Fruit fly (Drosophila melanogaster) whole organism, embryonic: ENCODE results near the gene CG31076.

Source experiments
- Awh ChIP-seq: fragments of 200-800 bp; sonication (Bioruptor generic); IDR thresholded peaks from 2 replicates; pipeline ENCODE4, ENCODE4 v1.3.6; 2022; ENCODE audit warnings: missing biosample characterization, missing genetic modification characterization
- BEAF-32 ChIP-seq: fragments of 200-800 bp; sonication (Bioruptor generic); optimal IDR thresholded peaks from 3 replicates; lab custom pipeline; 2017; ENCODE audit warnings: missing biosample characterization, missing genetic modification characterization, mild to moderate bottlenecking, moderate library complexity, missing genetic modification reagents
- CG1024 ChIP-seq: fragments of 200-800 bp; sonication (Bioruptor generic); IDR thresholded peaks from 2 replicates; pipeline ENCODE4 v1.3.6; 2022; ENCODE audit warnings: missing biosample characterization, missing genetic modification characterization
- CG10366 ChIP-seq: fragments of 200-800 bp; sonication (Bioruptor generic); IDR thresholded peaks from 2 replicates; pipeline ENCODE4 v1.3.6; 2022; ENCODE audit warnings: missing biosample characterization, missing genetic modification characterization
- CG11093 ChIP-seq: fragments of 200-800 bp; sonication (Bioruptor generic); IDR thresholded peaks from 3 replicates; pipeline ENCODE4 v1.3.6; 2022; ENCODE audit warnings: missing biosample characterization, missing genetic modification characterization
- CG11398 ChIP-seq: fragments of 200-800 bp; sonication (Bioruptor generic); optimal IDR thresholded peaks from 2 replicates; lab custom pipeline; 2016; ENCODE audit warnings: missing biosample characterization, missing genetic modification characterization
- CG11456 ChIP-seq: fragments of 200-800 bp; sonication (Bioruptor generic); IDR thresholded peaks from 3 replicates; pipeline ENCODE4 v1.3.6; 2022; ENCODE audit warnings: missing biosample characterization, missing genetic modification characterization
- CG12155 ChIP-seq: fragments of 200-800 bp; sonication (Bioruptor generic); optimal IDR thresholded peaks from 3 replicates; lab custom pipeline; 2016; ENCODE audit warnings: missing biosample characterization, missing genetic modification characterization
- CG12219 ChIP-seq: fragments of 200-800 bp; sonication (Bioruptor generic); optimal IDR thresholded peaks from 3 replicates; lab custom pipeline; 2018; ENCODE audit warnings: missing biosample characterization, mild to moderate bottlenecking, missing genetic modification characterization
- CG12236 ChIP-seq: fragments of 200-800 bp; sonication (Bioruptor generic); optimal IDR thresholded peaks from 2 replicates; lab custom pipeline; 2016; ENCODE audit warnings: missing biosample characterization, missing genetic modification characterization
- CG13624 ChIP-seq: fragments of 200-800 bp; sonication (Bioruptor generic); optimal IDR thresholded peaks from 2 replicates; lab custom pipeline; 2016; ENCODE audit warnings: missing biosample characterization, missing genetic modification characterization
- CG14014 ChIP-seq: fragments of 200-800 bp; sonication (Bioruptor generic); IDR thresholded peaks from 2 replicates; pipeline ENCODE4 v1.3.6; 2022; ENCODE audit warnings: missing biosample characterization, missing genetic modification characterization
- CG14965 ChIP-seq: fragments of 200-800 bp; sonication (Bioruptor generic); optimal IDR thresholded peaks from 2 replicates; lab custom pipeline; 2016; ENCODE audit warnings: missing biosample characterization, missing genetic modification characterization, borderline replicate concordance
- CG17361 ChIP-seq: fragments of 200-800 bp; sonication (Bioruptor generic); IDR thresholded peaks from 3 replicates; pipeline ENCODE4 v1.3.6; 2022; ENCODE audit warnings: missing biosample characterization, missing genetic modification characterization
- CG1832 ChIP-seq: fragments of 200-800 bp; sonication (Bioruptor generic); optimal IDR thresholded peaks from 2 replicates; lab custom pipeline; 2017; ENCODE audit warnings: missing biosample characterization, mild to moderate bottlenecking, missing genetic modification characterization, inconsistent platforms
- CG31365 ChIP-seq: fragments of 200-800 bp; sonication (Bioruptor generic); optimal IDR thresholded peaks from 2 replicates; lab custom pipeline; 2018; ENCODE audit warnings: missing biosample characterization, mild to moderate bottlenecking, missing genetic modification characterization
- CG3847 ChIP-seq: fragments of 200-800 bp; sonication (Bioruptor generic); IDR thresholded peaks from 2 replicates; pipeline ENCODE4 v1.3.6; 2022; ENCODE audit warnings: missing biosample characterization, missing genetic modification characterization
- CG4730 ChIP-seq: fragments of 200-800 bp; sonication (Bioruptor generic); IDR thresholded peaks from 2 replicates; pipeline ENCODE4 v1.3.6; 2022; ENCODE audit warnings: missing biosample characterization, missing genetic modification characterization
- CG6654 ChIP-seq: fragments of 200-800 bp; sonication (Bioruptor generic); optimal IDR thresholded peaks from 2 replicates; lab custom pipeline; 2017; ENCODE audit warnings: missing biosample characterization, mild to moderate bottlenecking, missing genetic modification characterization
- CG6813 ChIP-seq: fragments of 200-800 bp; sonication (Bioruptor generic); optimal IDR thresholded peaks from 2 replicates; lab custom pipeline; 2017; ENCODE audit warnings: missing biosample characterization, missing genetic modification characterization, mild to moderate bottlenecking, moderate library complexity, missing genetic modification reagents
- CG7745 ChIP-seq: fragments of 200-800 bp; sonication (Bioruptor generic); optimal IDR thresholded peaks from 2 replicates; lab custom pipeline; 2018; ENCODE audit warnings: missing biosample characterization, mild to moderate bottlenecking, missing genetic modification characterization, moderate library complexity
- CG7928 ChIP-seq: fragments of 200-800 bp; sonication (Bioruptor generic); optimal IDR thresholded peaks from 2 replicates; lab custom pipeline; 2017; ENCODE audit warnings: missing biosample characterization, mild to moderate bottlenecking, missing genetic modification characterization
- CG7963 ChIP-seq: fragments of 200-800 bp; sonication (Bioruptor generic); IDR thresholded peaks from 3 replicates; pipeline ENCODE4 v1.3.6; 2022; ENCODE audit warnings: missing biosample characterization, missing genetic modification characterization; ENCODE audit not compliant: partially characterized antibody
- CG9215 ChIP-seq: fragments of 200-800 bp; sonication (Bioruptor generic); IDR thresholded peaks from 2 replicates; pipeline ENCODE4 v1.3.6; 2022; ENCODE audit warnings: missing biosample characterization, missing genetic modification characterization
- CG9817 ChIP-seq: fragments of 200-800 bp; sonication (Bioruptor generic); optimal IDR thresholded peaks from 2 replicates; lab custom pipeline; 2018; ENCODE audit warnings: missing biosample characterization, mild to moderate bottlenecking, missing genetic modification characterization, moderate library complexity
- D19A ChIP-seq: fragments of 200-800 bp; optimal IDR thresholded peaks from 3 replicates; lab custom pipeline; 2019; ENCODE audit warnings: missing biosample characterization, mild to moderate bottlenecking, missing genetic modification characterization, moderate library complexity
- D19B ChIP-seq: fragments of 200-800 bp; sonication (Bioruptor generic); optimal IDR thresholded peaks from 2 replicates; lab custom pipeline; 2017; ENCODE audit warnings: missing biosample characterization, mild to moderate bottlenecking, missing genetic modification characterization
- Deaf1 ChIP-seq: fragments of 200-800 bp; optimal IDR thresholded peaks from 3 replicates; lab custom pipeline; 2019; ENCODE audit warnings: missing biosample characterization, mild to moderate bottlenecking, missing genetic modification characterization, moderate library complexity
- Ets65A ChIP-seq: fragments of 200-800 bp; sonication (Bioruptor generic); peaks from one replicate; lab custom pipeline; 2016; ENCODE audit warnings: missing biosample characterization, missing genetic modification characterization
- HLH54F ChIP-seq: fragments of 200-800 bp; sonication (Bioruptor generic); optimal IDR thresholded peaks from 3 replicates; lab custom pipeline; 2016; ENCODE audit warnings: missing biosample characterization, missing genetic modification characterization
- Kr ChIP-seq: fragments of 200-800 bp; sonication (Bioruptor generic); optimal IDR thresholded peaks from 2 replicates; lab custom pipeline; 2017; ENCODE audit warnings: missing biosample characterization, mild to moderate bottlenecking, missing genetic modification characterization
- Max ChIP-seq: fragments of 200-800 bp; sonication (Bioruptor generic); optimal IDR thresholded peaks from 2 replicates; lab custom pipeline; 2016; ENCODE audit warnings: missing biosample characterization, mild to moderate bottlenecking, missing genetic modification characterization
- Myb ChIP-seq: fragments of 200-800 bp; sonication (Bioruptor generic); optimal IDR thresholded peaks from 2 replicates; lab custom pipeline; 2016; ENCODE audit warnings: missing biosample characterization, missing genetic modification characterization
- NC2β ChIP-seq: fragments of 200-800 bp; sonication (Bioruptor generic); optimal IDR thresholded peaks from 2 replicates; lab custom pipeline; 2016; ENCODE audit warnings: missing biosample characterization, missing genetic modification characterization
- Neu2 ChIP-seq: fragments of 200-800 bp; sonication (Bioruptor generic); optimal IDR thresholded peaks from 3 replicates; lab custom pipeline; 2016; ENCODE audit warnings: missing biosample characterization, missing genetic modification characterization, borderline replicate concordance
- Ptx1 ChIP-seq: fragments of 200-800 bp; sonication (Bioruptor generic); IDR thresholded peaks from 2 replicates; pipeline ENCODE4 v1.3.6; 2022; ENCODE audit warnings: missing biosample characterization, missing genetic modification characterization
- ato ChIP-seq: fragments of 200-800 bp; sonication (Bioruptor generic); IDR thresholded peaks from 2 replicates; pipeline ENCODE4 v1.3.6; 2022; ENCODE audit warnings: missing biosample characterization, missing genetic modification characterization; ENCODE audit not compliant: partially characterized antibody
- croc ChIP-seq: fragments of 200-800 bp; sonication (Bioruptor generic); conservative IDR thresholded peaks from 3 replicates; pipeline ENCODE4 v1.3.6; 2022; ENCODE audit warnings: missing biosample characterization, missing genetic modification characterization
- fu2 ChIP-seq: fragments of 200-800 bp; sonication (Bioruptor generic); optimal IDR thresholded peaks from 2 replicates; lab custom pipeline; 2016; ENCODE audit warnings: missing biosample characterization, missing genetic modification characterization
- ham ChIP-seq: fragments of 200-800 bp; sonication (Bioruptor generic); IDR thresholded peaks from 2 replicates; pipeline ENCODE4 v1.3.6; 2022; ENCODE audit warnings: missing biosample characterization, missing genetic modification characterization
- inv ChIP-seq: fragments of 200-800 bp; sonication (Bioruptor generic); IDR thresholded peaks from 2 replicates; pipeline ENCODE4 v1.3.6; 2022; ENCODE audit warnings: missing biosample characterization, missing genetic modification characterization; ENCODE audit not compliant: partially characterized antibody
- jumu ChIP-seq: fragments of 200-800 bp; sonication (Bioruptor generic); optimal IDR thresholded peaks from 3 replicates; lab custom pipeline; 2016; ENCODE audit warnings: missing biosample characterization, missing genetic modification characterization
- lilli ChIP-seq: fragments of 200-800 bp; sonication (Bioruptor generic); optimal IDR thresholded peaks from 3 replicates; lab custom pipeline; 2016; ENCODE audit warnings: missing biosample characterization, missing genetic modification characterization
- pfk ChIP-seq: fragments of 200-800 bp; sonication (Bioruptor generic); optimal IDR thresholded peaks from 2 replicates; lab custom pipeline; 2018; ENCODE audit warnings: missing biosample characterization, mild to moderate bottlenecking, missing genetic modification characterization, moderate library complexity
- pros ChIP-seq: fragments of 200-800 bp; sonication (Bioruptor generic); optimal IDR thresholded peaks from 3 replicates; lab custom pipeline; 2019; ENCODE audit warnings: missing biosample characterization, mild to moderate bottlenecking, missing genetic modification characterization, moderate library complexity
- pum ChIP-seq: fragments of 200-800 bp; sonication (Bioruptor generic); optimal IDR thresholded peaks from 2 replicates; lab custom pipeline; 2016; ENCODE audit warnings: missing biosample characterization, missing genetic modification characterization
- schlank ChIP-seq: fragments of 200-800 bp; sonication (Bioruptor generic); optimal IDR thresholded peaks from 2 replicates; lab custom pipeline; 2018; ENCODE audit warnings: missing biosample characterization, mild to moderate bottlenecking, missing genetic modification characterization
- sens-2 ChIP-seq: fragments of 200-800 bp; sonication (Bioruptor generic); IDR thresholded peaks from 2 replicates; pipeline ENCODE4 v1.3.6; 2022; ENCODE audit warnings: missing biosample characterization, missing genetic modification characterization
- stc ChIP-seq: fragments of 200-800 bp; sonication (Bioruptor generic); IDR thresholded peaks from 2 replicates; pipeline ENCODE4 v1.3.6; 2022; ENCODE audit warnings: missing biosample characterization, missing genetic modification characterization
- tgo ChIP-seq: fragments of 200-800 bp; sonication (Bioruptor generic); IDR thresholded peaks from 3 replicates; pipeline ENCODE4 v1.3.6; 2022; ENCODE audit warnings: missing biosample characterization, missing genetic modification characterization
- tio ChIP-seq: fragments of 200-800 bp; sonication (Bioruptor generic); optimal IDR thresholded peaks from 2 replicates; lab custom pipeline; 2017; ENCODE audit warnings: missing biosample characterization, missing genetic modification characterization, inconsistent platforms

The CG31076 gene

dm6 chr3R:26964452-26965133 lies 25.1 kb downstream of the CG31076 start, which contains the start of gene Tsp97E (continued):
- TF ChIP-seq sens-2 (GFP tag; lab: Robert Waterston, UW) (no peak), CG9215 (GFP tag; lab: Robert Waterston, UW) (no peak), schlank (tag; lab: Kevin White, UChicago) (no peak), HLH54F (GFP tag; lab: Kevin White, UChicago) (no peak), CG12155 (GFP tag; lab: Kevin White, UChicago) (no peak), CG11456 (GFP tag; lab: Robert Waterston, UW) (no peak), CG12219 (GFP tag; lab: Kevin White, UChicago) (no peak), CG4730 (GFP tag; lab: Robert Waterston, UW) (no peak), D19A (tag; lab: Kevin White, UChicago) (no peak), tgo (GFP tag; lab: Robert Waterston, UW) (no peak), fu2 (GFP tag; lab: Kevin White, UChicago) (no peak), CG11093 (GFP tag; lab: Robert Waterston, UW) (no peak), NC2β (GFP tag; lab: Kevin White, UChicago) (no peak), CG1024 (no peak), Ets65A (GFP tag; lab: Kevin White, UChicago) (no peak), lilli (GFP tag; lab: Kevin White, UChicago) (no peak), CG7745 (tag; lab: Kevin White, UChicago) (no peak), CG17361 (peak; percentile 49; the same call in 2 of the 3 replicates), ato (GFP tag; lab: Robert Waterston, UW) (peak; percentile 47), pum (GFP tag; lab: Kevin White, UChicago) (no peak), croc (GFP tag; lab: Robert Waterston, UW) (no peak), CG6813 (GFP tag; lab: Kevin White, UChicago) (no peak), CG6654 (GFP tag; lab: Kevin White, UChicago) (no peak), CG10366 (GFP tag; lab: Robert Waterston, UW) (no peak), ham (GFP tag; lab: Robert Waterston, UW) (no peak), CG14965 (GFP tag; lab: Kevin White, UChicago) (no peak), CG1832 (GFP tag; lab: Kevin White, UChicago) (no peak), Awh (GFP tag; lab: Robert Waterston, UW) (no peak), Max (GFP tag; lab: Kevin White, UChicago) (peak; percentile 12), CG7963 (peak; percentile 80; the same call in 2 of the 3 replicates), CG14014 (GFP tag; lab: Robert Waterston, UW) (no peak), pfk (GFP tag; lab: Kevin White, UChicago) (no peak), Neu2 (GFP tag; lab: Kevin White, UChicago) (no peak), Ptx1 (GFP tag; lab: Robert Waterston, UW) (no peak), CG31365 (tag; lab: Kevin White, UChicago) (no peak), D19B (no peak), Myb (peak; percentile 23), BEAF-32 (peak; percentile 60), inv (GFP tag; lab: Robert Waterston, UW) (peak; percentile 63), Kr (GFP tag; lab: Kevin White, UChicago) (no peak), CG11398 (GFP tag; lab: Kevin White, UChicago) (no peak), CG7928 (GFP tag; lab: Kevin White, UChicago) (no peak), tio (no peak), CG9817 (tag; lab: Kevin White, UChicago) (no peak), stc (GFP tag; lab: Robert Waterston, UW) (no peak), CG12236 (GFP tag; lab: Kevin White, UChicago) (no peak), jumu (GFP tag; lab: Kevin White, UChicago) (no peak), CG13624 (no peak), pros (GFP tag; lab: Kevin White, UChicago) (no peak), CG3847 (GFP tag; lab: Robert Waterston, UW) (no peak), Deaf1 (tag; lab: Kevin White, UChicago) (no peak)
